Worm (Caenorhabditis elegans) whole organism, late embryonic: Measurements from ENCODE around the gene R09A1.3.

Source experiments
- T23F11.4 ChIP-seq: fragments of 200-800 bp; sonication (Bioruptor generic); optimal IDR thresholded peaks from 2 replicates; lab custom pipeline; 2018; ENCODE audit warnings: mild to moderate bottlenecking, missing genetic modification characterization, missing compliant biosample characterization
- ceh-6 ChIP-seq: fragments of 200-800 bp; sonication (Bioruptor generic); optimal IDR thresholded peaks from 2 replicates; lab custom pipeline; 2018; ENCODE audit warnings: mild to moderate bottlenecking, missing genetic modification characterization, missing compliant biosample characterization
- dmd-4 ChIP-seq: sonication (generic microtip); optimal IDR thresholded peaks from 2 replicates; lab custom pipeline; 2016; ENCODE audit warnings: borderline replicate concordance, missing genetic modification characterization, missing compliant biosample characterization
- dve-1 ChIP-seq: sonication (generic microtip); optimal IDR thresholded peaks from 2 replicates; lab custom pipeline; 2017; ENCODE audit warnings: antibody characterized with exemption, mild to moderate bottlenecking, missing genetic modification characterization, missing compliant biosample characterization
- gmeb-2 ChIP-seq: sonication (generic microtip); optimal IDR thresholded peaks from 2 replicates; lab custom pipeline; 2016; ENCODE audit warnings: missing genetic modification characterization, inconsistent platforms, missing compliant biosample characterization
- hlh-13 ChIP-seq: fragments of 200-800 bp; sonication (Bioruptor generic); optimal IDR thresholded peaks from 2 replicates; lab custom pipeline; 2018; ENCODE audit warnings: mild to moderate bottlenecking, missing genetic modification characterization, missing compliant biosample characterization
- hlh-30 ChIP-seq: sonication (generic microtip); optimal IDR thresholded peaks from 2 replicates; lab custom pipeline; 2017; ENCODE audit warnings: antibody characterized with exemption, missing genetic modification characterization, missing compliant biosample characterization; ENCODE audit not compliant: insufficient read depth
- lin-11 ChIP-seq: fragments of 200-800 bp; sonication (Bioruptor generic); optimal IDR thresholded peaks from 2 replicates; lab custom pipeline; 2018; ENCODE audit warnings: mild to moderate bottlenecking, missing genetic modification characterization, missing compliant biosample characterization
- nfya-1 ChIP-seq: sonication (generic microtip); optimal IDR thresholded peaks from 2 replicates; lab custom pipeline; 2017; ENCODE audit warnings: missing genetic modification characterization, mild to moderate bottlenecking, missing compliant biosample characterization, antibody characterized with exemption, moderate library complexity
- nhr-11 ChIP-seq: fragments of 150-350 bp; optimal IDR thresholded peaks from 2 replicates; lab custom pipeline; 2014; ENCODE audit warnings: missing biosample characterization, missing genetic modification characterization
- pag-3 ChIP-seq: sonication (generic microtip); optimal IDR thresholded peaks from 2 replicates; lab custom pipeline; 2016; ENCODE audit warnings: missing compliant biosample characterization, missing genetic modification characterization, borderline replicate concordance

ce11 chrV:1013637-1014036 lies 13.2 kb downstream of the R09A1.3 start:
- TF ChIP-seq nhr-11 (tag; lab: Kevin White, UChicago) (no peak), gmeb-2 (no peak), nfya-1 (tag; lab: Kevin White, UChicago) (no peak), dmd-4 (tag; lab: Kevin White, UChicago) (no peak), T23F11.4 (no peak), ceh-6 (GFP tag; lab: Kevin White, UChicago) (no peak), pag-3 (tag; lab: Kevin White, UChicago) (no peak), hlh-13 (GFP tag; lab: Kevin White, UChicago) (no peak), lin-11 (tag; lab: Kevin White, UChicago) (no peak), hlh-30 (tag; lab: Kevin White, UChicago) (no peak), dve-1 (tag; lab: Kevin White, UChicago) (no peak)
